Worm (Caenorhabditis elegans) whole organism, L1 larva: Measurements from ENCODE around the gene dac-1.

Experiments used
- ceh-8 ChIP-seq: fragments of 200-800 bp; sonication (Bioruptor generic); optimal IDR thresholded peaks from 2 replicates; lab custom pipeline; 2018; ENCODE audit warnings: mild to moderate bottlenecking, missing genetic modification characterization, moderate library complexity, missing compliant biosample characterization
- ceh-90 ChIP-seq: sonication (generic microtip); optimal IDR thresholded peaks from 2 replicates; lab custom pipeline; 2016; ENCODE audit warnings: missing genetic modification characterization, missing compliant biosample characterization
- nhr-71 ChIP-seq: sonication (generic microtip); optimal IDR thresholded peaks from 2 replicates; lab custom pipeline; 2016; ENCODE audit warnings: mild to moderate bottlenecking, missing genetic modification characterization, moderate library complexity, missing compliant biosample characterization

DNA sequence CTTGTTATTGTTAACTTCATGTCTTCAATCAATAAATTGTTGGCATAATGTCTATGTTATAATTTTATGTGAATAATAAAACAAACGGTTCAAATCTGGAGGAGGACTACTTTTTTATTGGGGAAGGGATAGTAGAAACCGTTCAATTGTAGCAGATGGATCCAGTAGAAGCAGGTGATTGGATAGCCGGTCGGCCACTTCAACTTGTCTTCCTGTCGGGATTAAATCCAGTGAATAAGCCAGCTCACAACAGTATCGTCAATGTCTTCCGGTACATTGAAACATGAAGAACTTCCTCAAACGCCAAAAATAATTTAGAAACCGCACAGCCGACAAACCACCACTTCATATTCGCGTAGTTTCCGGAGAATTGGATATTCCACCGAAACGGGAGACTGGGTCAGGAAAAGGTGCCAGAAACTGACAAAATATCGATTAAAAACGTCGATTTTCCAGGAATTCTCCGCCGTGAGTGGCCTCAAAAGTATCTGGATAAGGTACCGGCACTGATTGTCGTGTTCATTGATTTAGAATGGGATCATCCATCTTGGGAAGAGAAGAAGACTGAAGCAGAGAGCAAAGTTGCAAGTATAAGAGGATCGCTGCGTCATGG lies 20.9 kb upstream of the dac-1 start, which contains the start of gene trpp-11:
- TF ChIP-seq ceh-90 (tag; lab: Kevin White, UChicago) (no peak), nhr-71 (tag; lab: Kevin White, UChicago) (no peak), ceh-8 (no peak)
